Fruit fly (Drosophila melanogaster) S2 (cell line): ENCODE data around the gene CG5768.

Source experiments
- CG8478 ChIP-seq: fragments of >200 bp; optimal IDR thresholded peaks from 2 replicates; lab custom pipeline; 2018
- CTCF ChIP-seq, 2 experiments: fragments of >200 bp; optimal IDR thresholded peaks; 2 replicates each; lab custom pipeline; 2018

DNA sequence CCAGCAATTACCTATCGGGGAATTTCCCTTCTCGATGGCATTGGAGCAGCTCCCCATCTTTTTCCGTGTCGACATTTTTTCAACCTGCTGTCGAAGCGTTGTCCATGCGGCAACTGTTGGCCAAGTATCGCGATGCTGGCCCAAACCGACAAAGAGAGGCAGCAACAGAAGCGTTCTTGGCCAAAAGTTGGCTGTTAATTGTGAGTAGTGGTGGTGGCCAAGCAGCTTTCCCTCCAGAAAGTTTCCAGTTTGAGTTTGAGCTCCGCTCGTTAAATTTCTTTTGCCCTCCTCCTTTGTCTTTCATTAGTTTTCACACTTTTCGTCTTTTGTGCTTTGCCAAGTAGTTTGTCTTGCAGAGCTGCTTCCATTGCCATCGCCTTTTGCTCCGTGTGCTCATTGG lies 17.5 kb downstream of the CG5768 start, which contains the start of gene CG17782:
- TF ChIP-seq CG8478 (lab: Kevin White, UChicago), result no peak
- no peak for TF ChIP-seq CTCF (optimal IDR thresholded peaks at IDR 0.05; lab: Kevin White, UChicago)
